Fruit fly (Drosophila melanogaster) S2 (cell line): Measurements from ENCODE around the gene grn.

Source experiments
- CG8478 ChIP-seq: fragments of >200 bp; optimal IDR thresholded peaks from 2 replicates; lab custom pipeline; 2018
- CTCF ChIP-seq, 2 experiments: fragments of >200 bp; optimal IDR thresholded peaks; 2 replicates each; lab custom pipeline; 2018

grn gene

dm6 chr3R:8118062-8118461 lies 63.2 kb downstream of the grn start:
- no peak for TF ChIP-seq CTCF (optimal IDR thresholded peaks at IDR 0.05; lab: Kevin White, UChicago)
- no peak for TF ChIP-seq CG8478

dm6 chr3R:8115951-8116611 lies 65.2 kb downstream of the grn start:
- no peak for TF ChIP-seq CG8478
- no peak for TF ChIP-seq CTCF (optimal IDR thresholded peaks at IDR 0.05; lab: Kevin White, UChicago)

DNA sequence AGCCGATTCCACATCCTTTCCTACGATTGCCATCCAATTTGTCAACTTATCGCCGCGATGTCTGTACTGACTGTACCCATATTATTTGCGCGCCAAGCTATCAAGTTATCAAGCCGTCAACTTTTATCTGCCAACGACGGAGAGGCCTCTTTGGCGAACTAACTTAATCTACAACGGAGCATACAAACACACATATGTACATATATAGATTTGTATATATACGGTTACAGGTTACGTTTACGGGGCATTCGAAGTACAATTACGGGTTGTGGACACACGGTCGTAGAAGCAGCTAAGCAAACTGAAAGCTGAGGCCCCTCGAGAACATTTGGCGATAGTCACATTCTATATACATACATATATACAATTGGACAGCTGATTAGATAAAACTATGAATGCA lies 66.0 kb downstream of the grn start:
- TF ChIP-seq CTCF (optimal IDR thresholded peaks at IDR 0.05; lab: Kevin White, UChicago) (no peak), CG8478 (no peak)

- TF ChIP-seq CTCF (optimal IDR thresholded peaks at IDR 0.05; lab: Kevin White, UChicago) (no peak), CG8478 (no peak)
Observed at dm6 chr3R:8113833-8114673, 67.2 kb downstream of the grn start.

DNA sequence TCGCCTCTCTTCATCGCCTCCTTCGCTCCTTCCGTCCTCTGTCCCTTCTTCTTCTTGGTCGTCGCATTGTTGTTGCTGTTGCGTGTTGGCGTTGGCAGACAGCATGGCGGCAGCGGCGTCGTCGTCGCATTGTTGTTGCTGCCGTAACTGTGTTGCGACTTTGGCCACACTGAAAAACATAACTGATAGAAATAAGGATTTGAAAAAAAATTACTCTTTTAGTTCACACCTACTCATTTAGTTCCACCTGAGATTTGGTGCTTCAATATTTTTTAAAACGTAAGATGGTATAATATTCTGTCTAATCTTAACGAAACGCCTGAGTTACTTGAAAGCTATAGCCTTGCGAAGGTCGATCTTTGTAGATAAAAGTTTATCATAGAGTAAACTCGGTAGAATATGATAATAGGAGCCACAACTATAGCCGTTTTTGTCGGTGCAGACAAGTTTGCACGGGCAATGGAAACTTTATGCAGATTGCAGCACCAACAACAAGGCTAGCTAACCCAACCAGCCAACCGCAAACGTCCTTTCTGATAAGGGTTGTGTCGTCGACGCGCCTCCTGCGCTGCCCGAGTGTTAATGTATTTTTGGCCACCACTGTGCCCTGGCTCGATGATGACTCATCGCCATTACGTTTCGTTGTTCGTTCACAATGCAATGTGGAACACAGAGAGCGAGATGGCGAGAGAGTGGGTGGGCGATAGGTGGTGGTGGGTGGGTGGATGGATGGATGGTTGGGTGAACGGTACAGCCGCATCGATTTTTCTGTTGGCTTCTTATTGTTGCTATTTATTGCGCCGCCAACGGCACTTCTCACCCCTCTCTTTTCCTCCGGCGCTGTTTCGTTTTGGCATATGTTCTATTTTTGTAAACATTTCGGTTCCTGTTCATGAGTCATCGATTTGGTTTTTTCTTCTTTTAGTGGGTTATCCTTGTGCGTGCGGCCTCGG lies 68.1 kb downstream of the grn start:
- TF ChIP-seq CTCF (optimal IDR thresholded peaks at IDR 0.05; lab: Kevin White, UChicago): no peak
- no peak for TF ChIP-seq CG8478

DNA sequence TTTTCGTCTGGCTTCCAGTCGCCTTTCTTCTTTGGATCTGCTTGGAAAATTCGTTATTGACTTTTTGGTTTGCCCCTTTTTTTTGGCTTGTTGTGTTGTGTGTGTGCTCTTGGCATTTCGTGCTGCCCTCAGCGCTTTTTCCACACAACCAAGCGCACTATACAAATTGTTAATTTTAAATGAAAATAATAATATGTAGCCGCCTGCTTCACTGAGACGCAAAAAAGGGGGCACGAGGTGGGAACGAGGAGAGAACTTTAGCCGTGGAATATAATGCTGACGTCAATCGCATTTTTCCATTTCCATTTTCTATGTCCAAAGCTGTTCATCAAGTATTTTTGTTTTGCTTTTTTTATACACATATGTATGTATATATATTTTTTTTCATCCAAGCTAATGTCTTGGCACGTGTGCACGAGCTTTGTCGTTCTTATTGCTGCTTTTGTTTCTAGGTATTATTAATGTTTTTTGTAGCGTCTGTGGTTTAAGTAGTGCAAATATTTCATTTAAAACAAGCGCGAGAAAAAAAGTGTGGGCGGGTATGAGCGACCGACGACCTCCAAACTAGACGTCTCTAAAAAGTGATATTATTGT lies 69.4 kb downstream of the grn start:
- TF ChIP-seq CG8478 (no peak), CTCF (optimal IDR thresholded peaks at IDR 0.05; lab: Kevin White, UChicago) (no peak)

dm6 chr3R:8110951-8111350 lies 70.3 kb downstream of the grn start:
- no peak for TF ChIP-seq CTCF (optimal IDR thresholded peaks at IDR 0.05; lab: Kevin White, UChicago)

DNA sequence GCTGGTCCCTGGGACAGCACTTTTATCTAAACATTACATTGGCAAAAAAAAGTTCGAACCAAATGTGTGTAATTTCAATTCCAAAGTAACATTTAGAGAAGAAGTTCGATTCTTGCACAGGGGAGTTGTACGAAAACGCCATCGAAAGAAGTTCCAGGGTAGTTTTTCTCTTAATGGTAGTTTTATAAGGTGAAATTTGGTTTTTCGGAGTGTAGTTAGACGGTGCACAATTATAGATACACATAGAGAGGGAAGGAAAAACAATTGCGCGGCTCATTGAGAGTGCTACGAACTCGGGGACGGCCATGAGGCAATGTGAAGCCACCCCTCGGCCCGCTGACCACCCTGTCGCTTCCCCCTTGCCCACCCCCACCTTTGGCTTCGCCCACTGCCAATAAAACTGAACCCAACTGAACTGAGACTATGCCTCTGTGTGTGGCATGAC lies 71.0 kb downstream of the grn start:
- TF ChIP-seq CTCF (optimal IDR thresholded peaks at IDR 0.05; lab: Kevin White, UChicago) (no peak), CG8478 (no peak)

dm6 chr3R:8109782-8110181 lies 71.5 kb downstream of the grn start:
- TF ChIP-seq CG8478 (no peak), CTCF (optimal IDR thresholded peaks at IDR 0.05; lab: Kevin White, UChicago) (no peak)

- TF ChIP-seq CG8478 (no peak), CTCF (optimal IDR thresholded peaks at IDR 0.05; lab: Kevin White, UChicago) (no peak)
Observed at dm6 chr3R:8108770-8109169, 72.5 kb downstream of the grn start.

- TF ChIP-seq CG8478 (no peak), CTCF (optimal IDR thresholded peaks at IDR 0.05; lab: Kevin White, UChicago) (no peak)
Observed at dm6 chr3R:8106909-8107841, 74.1 kb downstream of the grn start.

DNA sequence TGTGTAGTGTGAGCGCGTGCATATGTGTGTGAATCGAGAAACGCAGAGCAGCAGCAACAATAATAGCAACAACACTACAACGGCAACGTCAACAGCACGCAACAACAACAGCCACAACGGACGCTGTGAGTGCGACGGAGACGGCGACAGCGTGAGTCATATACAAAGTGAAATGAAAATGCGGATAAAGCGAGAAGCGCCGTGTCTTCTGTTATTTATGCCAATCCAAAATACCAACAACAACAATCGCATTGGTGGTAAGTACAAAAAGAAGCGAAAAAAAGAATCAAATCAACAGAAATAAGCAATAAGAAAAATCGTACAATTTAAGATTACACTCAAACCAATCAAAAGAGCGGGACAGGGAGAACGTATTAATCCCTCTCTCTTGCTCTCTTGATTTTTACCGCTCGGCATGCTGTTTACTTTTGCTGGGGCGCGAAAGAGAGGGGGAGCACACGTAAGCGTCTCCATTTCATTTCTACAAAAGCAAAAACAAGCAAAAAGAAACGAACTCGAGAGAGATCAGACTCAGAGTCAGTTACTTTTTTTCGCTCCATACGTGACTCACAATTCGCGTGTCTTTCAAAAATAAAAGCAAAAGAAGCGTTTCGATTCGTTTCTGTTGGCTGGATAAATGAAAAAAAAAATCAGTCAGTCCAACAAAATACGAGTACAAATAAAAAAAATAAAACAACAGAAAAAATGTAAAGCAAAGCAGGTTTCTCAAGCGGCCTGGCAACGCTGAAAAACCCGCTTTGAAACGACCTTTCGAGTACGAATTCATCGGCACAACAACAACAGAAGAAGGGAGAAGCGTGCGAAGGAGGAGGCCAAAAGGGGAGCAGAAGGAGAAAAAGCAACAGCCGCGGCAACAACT lies 75.2 kb downstream of the grn start:
- TF ChIP-seq CTCF (optimal IDR thresholded peaks at IDR 0.05; lab: Kevin White, UChicago): no peak
- no peak for TF ChIP-seq CG8478

- TF ChIP-seq CTCF (optimal IDR thresholded peaks at IDR 0.05; lab: Kevin White, UChicago) (peak in 1 of 2 experiments; percentile 33), CG8478 (no peak)
Observed at dm6 chr3R:8105088-8105542, 76.1 kb downstream of the grn start, which contains the start of gene puc. Gene puc, plus strand, starts transcription at chr3R:8105332.
